Fruit fly (Drosophila melanogaster): ENCODE measurements around the gene CG4511.

The CG4511 gene

dm6 chr3R:10881824-10882559 lies 27.7 kb downstream of the CG4511 start, which contains the start of gene Tpc1 (continued):
- TF ChIP-seq CG34406 (GFP tag; optimal IDR thresholded peaks at IDR 0.05) (no peak), net (GFP tag; optimal IDR thresholded peaks at IDR 0.05) (no peak), Eip93F (GFP tag; optimal IDR thresholded peaks at IDR 0.05) (no peak), achi (GFP tag; optimal IDR thresholded peaks at IDR 0.05) (peak; percentile 96), CG1621 (tag; optimal IDR thresholded peaks at IDR 0.05) (no peak), Hr39 (GFP tag; optimal IDR thresholded peaks at IDR 0.05) (peak; percentile 51), spab (GFP tag; optimal IDR thresholded peaks at IDR 0.05) (no peak), CG6808 (GFP tag; optimal IDR thresholded peaks at IDR 0.05) (no peak), Hr4 (GFP tag; optimal IDR thresholded peaks at IDR 0.05) (peak; percentile 47), Met (GFP tag; optimal IDR thresholded peaks at IDR 0.05) (peak; percentile 39), CG8632 (GFP tag; optimal IDR thresholded peaks at IDR 0.05) (no peak), CG8319 (GFP tag; optimal IDR thresholded peaks at IDR 0.05) (no peak), CG11902 (GFP tag; optimal IDR thresholded peaks at IDR 0.05) (no peak), CG6792 (GFP tag; optimal IDR thresholded peaks at IDR 0.05) (no peak), Gug (GFP tag; IDR thresholded peaks at IDR 0.05) (no peak), dac (GFP tag; optimal IDR thresholded peaks at IDR 0.05) (no peak), Lpt (GFP tag; optimal IDR thresholded peaks at IDR 0.05) (no peak), Blimp-1 (GFP tag; optimal IDR thresholded peaks at IDR 0.05) (peak; percentile 95), CG6276 (GFP tag; optimal IDR thresholded peaks at IDR 0.05) (no peak), svp (GFP tag) (peak; percentile 65), esn (GFP tag; optimal IDR thresholded peaks at IDR 0.05) (peak; percentile 40), vri (GFP tag; optimal IDR thresholded peaks at IDR 0.05) (peak; percentile 85), cyc (GFP tag; optimal IDR thresholded peaks at IDR 0.05) (peak; percentile 15), CG16779 (tag; optimal IDR thresholded peaks at IDR 0.05) (no peak), CG6163 (GFP tag; IDR thresholded peaks at IDR 0.05) (no peak), CG8119 (GFP tag; IDR thresholded peaks at IDR 0.05) (no peak), CG3032 (tag; optimal IDR thresholded peaks at IDR 0.05) (peak; percentile 43), Sox14 (GFP tag; optimal IDR thresholded peaks at IDR 0.05) (peak; percentile 65), Ets21C (GFP tag; optimal IDR thresholded peaks at IDR 0.05) (peak; percentile 36), CG32006 (GFP tag; optimal IDR thresholded peaks at IDR 0.05) (peak; percentile 5), CG10669 (GFP tag; optimal IDR thresholded peaks at IDR 0.05) (no peak), CG4318 (GFP tag; optimal IDR thresholded peaks at IDR 0.05) (no peak), fkh (GFP tag; optimal IDR thresholded peaks at IDR 0.05) (no peak), eg (GFP tag; IDR thresholded peaks at IDR 0.05) (peak; percentile 35; the same call in 1 of the 3 replicates), Smox (GFP tag; optimal IDR thresholded peaks at IDR 0.05) (no peak), CG31627 (GFP tag; optimal IDR thresholded peaks at IDR 0.05) (peak; percentile 42), salr (GFP tag; optimal IDR thresholded peaks at IDR 0.05) (no peak), Sox102F (GFP tag; optimal IDR thresholded peaks at IDR 0.05) (peak; percentile 42), CG9139 (GFP tag; optimal IDR thresholded peaks at IDR 0.05) (no peak), lz (GFP tag; optimal IDR thresholded peaks at IDR 0.05) (peak; percentile 50), CG7368 (GFP tag; optimal IDR thresholded peaks at IDR 0.05) (no peak), acj6 (GFP tag; optimal IDR thresholded peaks at IDR 0.05) (no peak)

All from whole organism, prepupa.